Worm (Caenorhabditis elegans) whole organism, late embryonic: ENCODE results near the gene Y43F8B.17.

Source experiments
- pag-3 ChIP-seq: sonication (generic microtip); optimal IDR thresholded peaks from 2 replicates; lab custom pipeline; 2016; ENCODE audit warnings: missing compliant biosample characterization, missing genetic modification characterization, borderline replicate concordance
- tbx-2 ChIP-seq: sonication (generic microtip); optimal IDR thresholded peaks from 2 replicates; lab custom pipeline; 2016; ENCODE audit warnings: missing genetic modification characterization, missing compliant biosample characterization

DNA sequence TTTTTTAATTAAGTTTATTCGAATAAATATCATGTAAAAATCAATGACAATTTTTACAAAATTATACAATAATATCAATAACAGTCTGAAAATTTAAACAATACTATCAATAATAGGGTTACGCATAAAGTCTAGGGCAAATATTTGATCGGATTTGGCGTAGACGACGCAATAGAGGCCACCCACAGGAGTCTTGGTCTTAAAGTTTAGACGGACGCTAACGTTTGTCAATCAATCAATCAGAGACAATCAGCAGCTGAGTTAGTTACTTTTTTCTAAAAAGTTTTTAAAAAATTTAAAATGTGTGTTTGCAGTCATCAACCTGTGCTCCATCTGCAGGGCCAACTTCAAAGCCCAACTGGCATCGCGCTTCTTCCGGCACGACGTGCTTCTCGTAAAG, 6.8 kb downstream of the Y43F8B.17 start, which contains the start of gene Y43F8B.29:
- TF ChIP-seq pag-3 (tag; lab: Kevin White, UChicago), result no peak
- no peak for TF ChIP-seq tbx-2 (tag; lab: Kevin White, UChicago)
